Worm (Caenorhabditis elegans) whole organism, L2 larva: ENCODE data around the gene C26D10.3.

ENCODE experiments used
- ZK546.5 ChIP-seq: sonication (generic microtip); optimal IDR thresholded peaks from 2 replicates; lab custom pipeline; 2017; ENCODE audit warnings: missing biosample characterization, missing genetic modification characterization
- ceh-16 ChIP-seq: fragments of 150-350 bp; optimal IDR thresholded peaks from 2 replicates; lab custom pipeline; 2014; ENCODE audit warnings: missing biosample characterization, missing genetic modification characterization
- nhr-11 ChIP-seq: fragments of 150-350 bp; optimal IDR thresholded peaks from 2 replicates; lab custom pipeline; 2014; ENCODE audit warnings: missing biosample characterization, missing genetic modification characterization
- nhr-237 ChIP-seq: fragments of 150-350 bp; optimal IDR thresholded peaks from 2 replicates; lab custom pipeline; 2014; ENCODE audit warnings: missing biosample characterization, missing genetic modification characterization
- nhr-77 ChIP-seq: fragments of 150-350 bp; optimal IDR thresholded peaks from 2 replicates; lab custom pipeline; 2014; ENCODE audit warnings: missing biosample characterization, missing genetic modification characterization
- snpc-4 ChIP-seq: fragments of 150-350 bp; optimal IDR thresholded peaks from 2 replicates; lab custom pipeline; 2014; ENCODE audit warnings: missing biosample characterization, missing genetic modification characterization
- unc-62 ChIP-seq: fragments of 150-350 bp; optimal IDR thresholded peaks from 2 replicates; lab custom pipeline; 2014; ENCODE audit warnings: missing biosample characterization, missing genetic modification reagents, missing genetic modification characterization

ce11 chrII:8312012-8312411, 13.2 kb upstream of the C26D10.3 start:
- TF ChIP-seq nhr-11 (tag; lab: Kevin White, UChicago) (no peak), nhr-237 (tag; lab: Kevin White, UChicago) (no peak), snpc-4 (tag; lab: Kevin White, UChicago) (no peak), ZK546.5 (no peak), nhr-77 (tag; lab: Kevin White, UChicago) (no peak), unc-62 (GFP tag; lab: Kevin White, UChicago) (no peak), ceh-16 (tag; lab: Kevin White, UChicago) (no peak)
